Fruit fly (Drosophila melanogaster): ENCODE data around the gene CG33783.

Gene CG33783

dm6 chr3R:10045343-10045742 lies 21.2 kb upstream of the CG33783 start, which contains the start of the genes CG11722 and mtTFB2:
CG11722 (minus strand) TSS chr3R:10045542.
mtTFB2 (plus strand) TSS chr3R:10045574.
- TF ChIP-seq tj (GFP tag; optimal IDR thresholded peaks at IDR 0.05) (no peak), CG14711 (tag; optimal IDR thresholded peaks at IDR 0.05) (peak; percentile 9), CG33017 (tag; optimal IDR thresholded peaks at IDR 0.05) (peak; percentile 34), cic (GFP tag; optimal IDR thresholded peaks at IDR 0.05) (peak; percentile 9), Crg-1 (GFP tag; optimal IDR thresholded peaks at IDR 0.05) (no peak), Clk (GFP tag; optimal IDR thresholded peaks at IDR 0.05) (no peak), kay (GFP tag; ENCODE audit: borderline replicate concordance) (no peak), ovo (GFP tag; optimal IDR thresholded peaks at IDR 0.05) (no peak), toe (GFP tag; optimal IDR thresholded peaks at IDR 0.05) (no peak), cnc (optimal IDR thresholded peaks at IDR 0.05) (no peak), CG7101 (tag; optimal IDR thresholded peaks at IDR 0.05) (peak; percentile 29), pad (GFP tag; optimal IDR thresholded peaks at IDR 0.05) (peak; percentile 21), CG12768 (GFP tag; optimal IDR thresholded peaks at IDR 0.05) (peak; percentile 39), CG5204 (GFP tag; optimal IDR thresholded peaks at IDR 0.05) (no peak), CG7045 (GFP tag; optimal IDR thresholded peaks at IDR 0.05) (no peak), CG11617 (GFP tag; optimal IDR thresholded peaks at IDR 0.05) (peak; percentile 36), CG1620 (GFP tag; optimal IDR thresholded peaks at IDR 0.05) (no peak), Hr96 (GFP tag; optimal IDR thresholded peaks at IDR 0.05) (no peak), bab1 (GFP tag; optimal IDR thresholded peaks at IDR 0.05) (peak; percentile 68), Mnt (GFP tag; optimal IDR thresholded peaks at IDR 0.05) (peak; percentile 2)

- TF ChIP-seq tj (GFP tag; optimal IDR thresholded peaks at IDR 0.05) (no peak), CG7101 (tag; optimal IDR thresholded peaks at IDR 0.05) (peak; percentile 38), CG11617 (GFP tag; optimal IDR thresholded peaks at IDR 0.05) (peak; percentile 56), CG33017 (tag; optimal IDR thresholded peaks at IDR 0.05) (no peak), Mnt (GFP tag; optimal IDR thresholded peaks at IDR 0.05) (peak; percentile 4), CG7045 (GFP tag; optimal IDR thresholded peaks at IDR 0.05) (no peak), cic (GFP tag; optimal IDR thresholded peaks at IDR 0.05) (no peak), bab1 (GFP tag; optimal IDR thresholded peaks at IDR 0.05) (peak; percentile 10), pad (GFP tag; optimal IDR thresholded peaks at IDR 0.05) (peak; percentile 5), CG12768 (GFP tag; optimal IDR thresholded peaks at IDR 0.05) (peak; percentile 9), CG1620 (GFP tag; optimal IDR thresholded peaks at IDR 0.05) (no peak)
These were observed 18.4 kb upstream of the CG33783 start for dm6 chr3R:10048035-10048774.

dm6 chr3R:10048775-10048841 lies 18.0 kb upstream of the CG33783 start, which contains the start of gene CG12811:
CG12811 (minus strand) TSS chr3R:10048797.
- TF ChIP-seq tj (GFP tag; optimal IDR thresholded peaks at IDR 0.05), result no peak
- TF ChIP-seq CG14711 (tag; optimal IDR thresholded peaks at IDR 0.05), result no peak

dm6 chr3R:10048842-10049527 lies 17.6 kb upstream of the CG33783 start, which contains the start of gene ohgt:
ohgt (plus strand) TSS chr3R:10049199.
- TF ChIP-seq CG33017 (tag; optimal IDR thresholded peaks at IDR 0.05) (no peak), CG11617 (GFP tag; optimal IDR thresholded peaks at IDR 0.05) (peak; percentile 20), CG14711 (tag; optimal IDR thresholded peaks at IDR 0.05) (no peak), Clk (GFP tag; optimal IDR thresholded peaks at IDR 0.05) (no peak), tj (GFP tag; optimal IDR thresholded peaks at IDR 0.05) (no peak), CG7045 (GFP tag; optimal IDR thresholded peaks at IDR 0.05) (no peak), CG5204 (GFP tag; optimal IDR thresholded peaks at IDR 0.05) (no peak), bab1 (GFP tag; optimal IDR thresholded peaks at IDR 0.05) (peak; percentile 28), pad (GFP tag; optimal IDR thresholded peaks at IDR 0.05) (no peak), Hr96 (GFP tag; optimal IDR thresholded peaks at IDR 0.05) (no peak), ovo (GFP tag; optimal IDR thresholded peaks at IDR 0.05) (peak; percentile 7), CG1620 (GFP tag; optimal IDR thresholded peaks at IDR 0.05) (peak; percentile 45), CG12768 (GFP tag; optimal IDR thresholded peaks at IDR 0.05) (peak; percentile 10), Mnt (GFP tag; optimal IDR thresholded peaks at IDR 0.05) (peak; percentile 23), cnc (optimal IDR thresholded peaks at IDR 0.05) (no peak), cic (GFP tag; optimal IDR thresholded peaks at IDR 0.05) (no peak), Crg-1 (GFP tag; optimal IDR thresholded peaks at IDR 0.05) (peak; percentile 35)

- TF ChIP-seq Hr96 (GFP tag; optimal IDR thresholded peaks at IDR 0.05) (no peak), CG7101 (tag; optimal IDR thresholded peaks at IDR 0.05) (no peak), CG11617 (GFP tag; optimal IDR thresholded peaks at IDR 0.05) (no peak), CG14711 (tag; optimal IDR thresholded peaks at IDR 0.05) (no peak), bab1 (GFP tag; optimal IDR thresholded peaks at IDR 0.05) (no peak), pad (GFP tag; optimal IDR thresholded peaks at IDR 0.05) (no peak), CG1620 (GFP tag; optimal IDR thresholded peaks at IDR 0.05) (no peak), CG33017 (tag; optimal IDR thresholded peaks at IDR 0.05) (no peak)
These were observed 13.7 kb upstream of the CG33783 start, which contains the start of the genes Fancl and Npc2e for dm6 chr3R:10052695-10053382. Fancl (minus strand) TSS chr3R:10052869. Npc2e (plus strand) TSS chr3R:10053332.

dm6 chr3R:10053559-10053958 lies 13.0 kb upstream of the CG33783 start:
- TF ChIP-seq CG14711 (tag; optimal IDR thresholded peaks at IDR 0.05) (no peak), CG7045 (GFP tag; optimal IDR thresholded peaks at IDR 0.05) (no peak), Hr96 (GFP tag; optimal IDR thresholded peaks at IDR 0.05) (no peak), CG12768 (GFP tag; optimal IDR thresholded peaks at IDR 0.05) (no peak), bab1 (GFP tag; optimal IDR thresholded peaks at IDR 0.05) (no peak), CG33017 (tag; optimal IDR thresholded peaks at IDR 0.05) (no peak), Crg-1 (GFP tag; optimal IDR thresholded peaks at IDR 0.05) (no peak), cic (GFP tag; optimal IDR thresholded peaks at IDR 0.05) (no peak), CG11617 (GFP tag; optimal IDR thresholded peaks at IDR 0.05) (no peak), cnc (optimal IDR thresholded peaks at IDR 0.05) (no peak), CG5204 (GFP tag; optimal IDR thresholded peaks at IDR 0.05) (no peak)
